Worm (Caenorhabditis elegans) whole organism, L4 larva: ENCODE data around the gene flp-27.

ENCODE experiments used
- F37D6.2 ChIP-seq: sonication (generic microtip); optimal IDR thresholded peaks from 2 replicates; lab custom pipeline; 2016; ENCODE audit warnings: mild to moderate bottlenecking, missing genetic modification characterization, missing compliant biosample characterization
- T26A8.4 ChIP-seq: fragments of 200-800 bp; sonication (Bioruptor generic); IDR thresholded peaks from 2 replicates; pipeline ENCODE4 v1.3.6; 2022; ENCODE audit warnings: missing genetic modification characterization, missing compliant biosample characterization
- Y48G9A.11 ChIP-seq: fragments of 200-800 bp; sonication (Bioruptor generic); IDR thresholded peaks from 2 replicates; pipeline ENCODE4 v1.3.6; 2022; ENCODE audit warnings: missing genetic modification reagents, missing genetic modification characterization, missing compliant biosample characterization
- Y5F2A.4 ChIP-seq: fragments of 200-800 bp; sonication (Bioruptor generic); optimal IDR thresholded peaks from 2 replicates; lab custom pipeline; 2018; ENCODE audit warnings: mild to moderate bottlenecking, missing genetic modification characterization, missing compliant biosample characterization
- aha-1 ChIP-seq: fragments of 150-350 bp; peaks from one replicate; lab custom pipeline; 2014; ENCODE audit warnings: missing biosample characterization, missing genetic modification characterization
- ceh-62 ChIP-seq: sonication (generic microtip); optimal IDR thresholded peaks from 2 replicates; lab custom pipeline; 2017; ENCODE audit warnings: missing biosample characterization, missing genetic modification characterization
- ceh-82 ChIP-seq: sonication (generic microtip); optimal IDR thresholded peaks from 2 replicates; lab custom pipeline; 2017; ENCODE audit warnings: missing biosample characterization, missing genetic modification characterization
- cey-2 ChIP-seq: sonication (generic microtip); optimal IDR thresholded peaks from 3 replicates; lab custom pipeline; 2017; ENCODE audit warnings: missing genetic modification characterization, mild to moderate bottlenecking, missing compliant biosample characterization, antibody characterized with exemption, borderline replicate concordance; ENCODE audit not compliant: insufficient read depth
- ctbp-1 ChIP-seq: fragments of 200-800 bp; sonication (Bioruptor generic); IDR thresholded peaks from 2 replicates; pipeline ENCODE4 v1.3.6; 2022; ENCODE audit warnings: missing genetic modification reagents, missing genetic modification characterization, missing compliant biosample characterization
- daf-19 ChIP-seq: fragments of 200-800 bp; sonication (Bioruptor generic); conservative IDR thresholded peaks from 2 replicates; pipeline ENCODE4 v1.3.6; 2022; ENCODE audit warnings: missing genetic modification characterization, missing compliant biosample characterization
- dmd-6 ChIP-seq: fragments of 200-800 bp; sonication (Bioruptor generic); IDR thresholded peaks from 2 replicates; pipeline ENCODE4 v1.3.6; 2022; ENCODE audit warnings: missing genetic modification reagents, missing genetic modification characterization, missing compliant biosample characterization
- dmd-8 ChIP-seq: fragments of 200-800 bp; sonication (Bioruptor generic); IDR thresholded peaks from 2 replicates; pipeline ENCODE4 v1.3.6; 2022; ENCODE audit warnings: missing genetic modification characterization, missing compliant biosample characterization
- duxl-1 ChIP-seq: sonication (generic microtip); optimal IDR thresholded peaks from 2 replicates; lab custom pipeline; 2016; ENCODE audit warnings: mild to moderate bottlenecking, missing genetic modification characterization, moderate library complexity, missing compliant biosample characterization; ENCODE audit not compliant: poor library complexity
- egl-43 ChIP-seq: fragments of 200-800 bp; sonication (Bioruptor generic); IDR thresholded peaks from 2 replicates; pipeline ENCODE4 v1.3.6; 2022; ENCODE audit warnings: missing genetic modification reagents, missing genetic modification characterization, missing compliant biosample characterization
- fkh-10 ChIP-seq: fragments of 150-350 bp; optimal IDR thresholded peaks from 2 replicates; lab custom pipeline; 2014; ENCODE audit warnings: missing biosample characterization, missing genetic modification reagents, missing genetic modification characterization
- fos-1 ChIP-seq: fragments of 150-350 bp; optimal IDR thresholded peaks from 2 replicates; lab custom pipeline; 2014; ENCODE audit warnings: missing biosample characterization, missing genetic modification characterization
- hlh-30 ChIP-seq: sonication (generic microtip); optimal IDR thresholded peaks from 2 replicates; lab custom pipeline; 2017; ENCODE audit warnings: antibody characterized with exemption, mild to moderate bottlenecking, missing genetic modification characterization, missing compliant biosample characterization; ENCODE audit not compliant: insufficient read depth
- hmg-1.1 ChIP-seq: fragments of 200-800 bp; sonication (Bioruptor generic); IDR thresholded peaks from 2 replicates; pipeline ENCODE4 v1.3.6; 2022; ENCODE audit warnings: missing genetic modification reagents, missing genetic modification characterization, missing compliant biosample characterization
- jun-1 ChIP-seq: fragments of 150-350 bp; optimal IDR thresholded peaks from 2 replicates; lab custom pipeline; 2014; ENCODE audit warnings: missing biosample characterization, missing genetic modification reagents, missing genetic modification characterization
- lim-7 ChIP-seq: fragments of 200-800 bp; sonication (Bioruptor generic); IDR thresholded peaks from 2 replicates; pipeline ENCODE4 v1.3.6; 2022; ENCODE audit warnings: missing genetic modification characterization, missing compliant biosample characterization
- lin-13 ChIP-seq: fragments of 150-350 bp; optimal IDR thresholded peaks from 2 replicates; lab custom pipeline; 2014; ENCODE audit warnings: missing biosample characterization, missing genetic modification reagents, missing genetic modification characterization
- lir-3 ChIP-seq: sonication (generic microtip); optimal IDR thresholded peaks from 2 replicates; lab custom pipeline; 2016; ENCODE audit warnings: mild to moderate bottlenecking, missing genetic modification characterization, missing compliant biosample characterization
- mep-1 ChIP-seq: fragments of 150-350 bp; sonication (generic microtip); optimal IDR thresholded peaks from 3 replicates; lab custom pipeline; 2014; ENCODE audit warnings: missing biosample characterization, missing genetic modification characterization
- mxl-3 ChIP-seq: fragments of 200-800 bp; sonication (Bioruptor generic); optimal IDR thresholded peaks from 2 replicates; lab custom pipeline; 2018; ENCODE audit warnings: mild to moderate bottlenecking, missing genetic modification characterization, missing compliant biosample characterization
- nhr-11 ChIP-seq: fragments of 150-350 bp; optimal IDR thresholded peaks from 2 replicates; lab custom pipeline; 2014; ENCODE audit warnings: missing biosample characterization, missing genetic modification characterization
- nhr-111 ChIP-seq: fragments of 200-800 bp; sonication (Bioruptor generic); optimal IDR thresholded peaks from 2 replicates; lab custom pipeline; 2018; ENCODE audit warnings: mild to moderate bottlenecking, missing genetic modification characterization, missing compliant biosample characterization
- nhr-28 ChIP-seq: fragments of 150-350 bp; optimal IDR thresholded peaks from 2 replicates; lab custom pipeline; 2014; ENCODE audit warnings: missing biosample characterization, missing genetic modification characterization
- nhr-42 ChIP-seq: fragments of 200-800 bp; sonication (Bioruptor generic); IDR thresholded peaks from 2 replicates; pipeline ENCODE4 v1.3.6; 2022; ENCODE audit warnings: missing genetic modification characterization, missing compliant biosample characterization
- pha-4 ChIP-seq, 2 experiments: fragments of 150-350 bp in 1 of 2; fragments of 200-800 bp in 1 of 2; sonication (Bioruptor generic) in 1 of 2; IDR thresholded peaks in 1 of 2; optimal IDR thresholded peaks in 1 of 2; 2 replicates each; pipeline versions ENCODE4 v1.3.6 to Lab custom; 2014 to 2022; ENCODE audit warnings: missing genetic modification characterization in 2 of 2, missing genetic modification reagents in 2 of 2, missing biosample characterization in 1 of 2, missing compliant biosample characterization in 1 of 2
- php-3 ChIP-seq: fragments of 200-800 bp; sonication (Bioruptor generic); IDR thresholded peaks from 2 replicates; pipeline ENCODE4 v1.3.6; 2022; ENCODE audit warnings: missing genetic modification reagents, missing genetic modification characterization, missing compliant biosample characterization
- pqm-1 ChIP-seq: sonication (generic microtip); optimal IDR thresholded peaks from 2 replicates; lab custom pipeline; 2017; ENCODE audit warnings: missing biosample characterization, missing genetic modification characterization
- rbr-2 ChIP-seq: sonication (generic microtip); optimal IDR thresholded peaks from 2 replicates; lab custom pipeline; 2016; ENCODE audit warnings: missing genotype, missing genetic modification characterization, missing compliant biosample characterization
- saeg-2 ChIP-seq: fragments of 200-800 bp; sonication (Bioruptor generic); IDR thresholded peaks from 2 replicates; pipeline ENCODE4 v1.3.6; 2022; ENCODE audit warnings: missing genetic modification reagents, missing genetic modification characterization, missing compliant biosample characterization
- sdz-12 ChIP-seq: fragments of 200-800 bp; sonication (Bioruptor generic); optimal IDR thresholded peaks from 2 replicates; lab custom pipeline; 2018; ENCODE audit warnings: mild to moderate bottlenecking, missing genetic modification characterization, missing compliant biosample characterization
- snpc-1.2 ChIP-seq: fragments of 200-800 bp; sonication (Bioruptor generic); IDR thresholded peaks from 2 replicates; pipeline ENCODE4 v1.3.6; 2022; ENCODE audit warnings: missing genetic modification reagents, missing genetic modification characterization, missing compliant biosample characterization
- spr-3 ChIP-seq: fragments of 200-800 bp; sonication (Bioruptor generic); optimal IDR thresholded peaks from 2 replicates; lab custom pipeline; 2018; ENCODE audit warnings: mild to moderate bottlenecking, missing genetic modification characterization, missing compliant biosample characterization
- tag-97 ChIP-seq: fragments of 200-800 bp; sonication (Bioruptor generic); IDR thresholded peaks from 2 replicates; pipeline ENCODE4 v1.3.6; 2022; ENCODE audit warnings: missing genetic modification characterization, missing compliant biosample characterization
- vab-7 ChIP-seq: fragments of 200-800 bp; sonication (Bioruptor generic); IDR thresholded peaks from 2 replicates; pipeline ENCODE4 v1.3.6; 2022; ENCODE audit warnings: missing genetic modification reagents, missing genetic modification characterization, missing compliant biosample characterization
- zag-1 ChIP-seq: fragments of 150-350 bp; optimal IDR thresholded peaks from 2 replicates; lab custom pipeline; 2014; ENCODE audit warnings: missing biosample characterization, missing genetic modification characterization
- zip-2 ChIP-seq: fragments of 150-350 bp; optimal IDR thresholded peaks from 2 replicates; lab custom pipeline; 2014; ENCODE audit warnings: missing biosample characterization, missing genetic modification characterization
- ztf-11 ChIP-seq: fragments of 150-350 bp; optimal IDR thresholded peaks from 2 replicates; lab custom pipeline; 2014; ENCODE audit warnings: missing biosample characterization, missing genetic modification characterization
- ztf-7 ChIP-seq: fragments of 150-350 bp; optimal IDR thresholded peaks from 2 replicates; lab custom pipeline; 2014; ENCODE audit warnings: missing biosample characterization, missing genetic modification characterization

flp-27 gene

DNA sequence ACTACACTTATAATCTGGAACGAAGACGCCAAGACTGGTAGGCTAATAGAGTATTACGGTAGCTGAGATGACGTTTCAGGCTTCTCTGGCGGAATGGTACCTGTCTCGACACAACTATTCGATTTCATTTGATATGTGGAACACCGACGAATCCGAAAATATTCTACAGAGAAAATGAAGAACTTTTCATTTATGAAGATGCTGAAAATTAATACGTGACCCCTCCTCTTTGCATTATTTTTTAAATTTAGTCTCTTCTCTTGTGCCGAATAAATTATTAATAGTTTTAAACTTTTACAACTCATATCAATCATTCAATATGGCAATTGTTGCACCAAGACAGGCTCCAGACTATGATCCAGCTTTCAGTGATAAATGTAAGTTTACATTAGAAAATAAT, 14.8 kb upstream of the flp-27 start, which contains the start of gene C25H3.16:
Gene C25H3.16 (plus strand): TSS at position 301 of the 400 bp plus-strand sequence.
- TF ChIP-seq Y5F2A.4 (GFP tag; lab: Kevin White, UChicago), result no peak
- TF ChIP-seq dmd-6 (GFP tag; lab: Robert Waterston, UW), result no peak
- TF ChIP-seq ceh-62 (tag; lab: Kevin White, UChicago), result no peak
- TF ChIP-seq pqm-1 (tag; lab: Kevin White, UChicago), result no peak
- TF ChIP-seq fos-1 (tag; lab: Kevin White, UChicago), result no peak
- no peak for TF ChIP-seq hlh-30 (tag; lab: Kevin White, UChicago)
- no peak for TF ChIP-seq snpc-1.2 (GFP tag; lab: Robert Waterston, UW)
- no peak for TF ChIP-seq dmd-8
- no peak for TF ChIP-seq php-3 (GFP tag; lab: Robert Waterston, UW)
- no peak for TF ChIP-seq saeg-2
- TF ChIP-seq T26A8.4 (GFP tag; lab: Robert Waterston, UW), result no peak
- no peak for TF ChIP-seq lim-7
- TF ChIP-seq, all 104 proteins: peak for 0

DNA sequence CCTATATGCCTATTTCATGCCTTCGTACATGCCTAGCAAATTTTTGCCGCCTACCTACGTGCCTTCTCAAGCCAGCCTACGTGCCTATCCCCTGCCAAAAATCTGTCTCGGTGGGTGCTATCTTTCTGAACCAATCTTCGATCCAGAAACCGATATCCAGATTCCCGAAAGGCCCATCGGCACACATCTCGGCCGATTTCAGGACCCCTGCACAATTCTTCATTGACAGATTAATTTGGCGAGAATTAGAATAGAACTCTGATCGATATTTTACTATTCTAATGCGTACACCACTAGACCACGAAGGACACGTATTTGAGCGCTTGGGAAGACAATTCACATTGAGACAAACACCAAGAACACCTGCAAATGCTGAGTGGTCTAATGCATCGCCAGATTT, 13.3 kb upstream of the flp-27 start:
- TF ChIP-seq ctbp-1, result no peak
- no peak for TF ChIP-seq zip-2
- no peak for TF ChIP-seq vab-7
- no peak for TF ChIP-seq pha-4 (GFP tag; IDR thresholded peaks at IDR 0.05; lab: Robert Waterston, UW)
- no peak for TF ChIP-seq pha-4 (tag; optimal IDR thresholded peaks at IDR 0.05; lab: Kevin White, UChicago)
- TF ChIP-seq nhr-28 (tag; lab: Kevin White, UChicago), result no peak
- TF ChIP-seq nhr-11 (tag; lab: Kevin White, UChicago), result no peak
- TF ChIP-seq daf-19 (GFP tag; lab: Robert Waterston, UW), result no peak
- no peak for TF ChIP-seq jun-1 (tag; lab: Kevin White, UChicago)
- no peak for TF ChIP-seq egl-43
- no peak for TF ChIP-seq hmg-1.1 (GFP tag; lab: Robert Waterston, UW)
- TF ChIP-seq zag-1 (tag; lab: Kevin White, UChicago), result no peak
- no peak for TF ChIP-seq mxl-3 (GFP tag; lab: Kevin White, UChicago)
- no peak for TF ChIP-seq sdz-12
- TF ChIP-seq T26A8.4 (GFP tag; lab: Robert Waterston, UW), result no peak
- TF ChIP-seq, all 104 proteins: peak for 0

DNA sequence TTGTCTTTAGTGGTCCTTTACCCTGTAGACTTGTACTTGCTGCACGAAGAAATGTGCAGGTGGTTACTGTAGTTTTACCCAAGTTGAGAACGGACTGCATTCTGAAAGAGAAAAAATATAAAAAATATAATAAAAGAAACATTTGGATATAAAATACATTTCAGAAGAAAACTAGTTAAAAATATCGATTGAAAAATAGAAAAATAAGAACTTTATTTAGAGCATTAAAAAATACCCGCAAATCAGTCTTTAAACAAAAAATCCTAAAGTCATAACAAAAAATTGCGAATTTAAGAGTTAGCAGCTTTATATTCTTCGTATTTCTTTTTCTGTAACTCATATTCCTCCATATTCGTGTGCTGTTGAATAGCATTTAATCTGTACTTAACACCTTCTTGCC, 12.0 kb upstream of the flp-27 start, which contains the start of gene C25H3.7:
Gene C25H3.7 (minus strand): TSS at position 101 of the 400 bp plus-strand sequence.
- TF ChIP-seq F37D6.2, result no peak
- TF ChIP-seq nhr-42 (GFP tag; lab: Robert Waterston, UW), result no peak
- TF ChIP-seq vab-7, result no peak
- TF ChIP-seq ceh-82 (tag; lab: Kevin White, UChicago), result no peak
- TF ChIP-seq spr-3 (GFP tag; lab: Kevin White, UChicago), result no peak
- no peak for TF ChIP-seq cey-2
- peak; percentile 50 for TF ChIP-seq aha-1 (tag; lab: Kevin White, UChicago)
- no peak for TF ChIP-seq hlh-30 (tag; lab: Kevin White, UChicago)

DNA sequence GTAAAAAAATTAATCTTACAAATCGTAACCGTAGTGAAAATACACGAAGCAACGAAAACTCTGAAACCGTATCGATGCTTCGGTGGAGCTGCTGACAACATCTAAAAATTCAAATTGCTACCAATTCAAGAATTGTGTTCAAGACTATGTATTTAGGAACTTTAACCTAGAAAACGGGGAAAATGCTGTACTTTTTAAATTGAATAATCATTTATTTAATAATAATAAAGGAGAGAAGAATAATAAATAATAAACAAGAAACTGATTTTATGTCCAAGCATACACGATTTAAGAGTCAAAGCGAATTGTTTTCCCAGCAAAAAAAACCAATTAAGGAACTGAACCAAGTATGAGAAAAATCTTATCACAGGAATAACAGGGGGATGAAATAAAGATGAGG, 11.2 kb upstream of the flp-27 start, which contains the start of gene C25H3.17:
Gene C25H3.17 (minus strand): TSS at position 101 of the 400 bp plus-strand sequence.
- TF ChIP-seq tag-97 (GFP tag; lab: Robert Waterston, UW), result no peak
- TF ChIP-seq lir-3 (tag; lab: Kevin White, UChicago), result no peak
- TF ChIP-seq aha-1 (tag; lab: Kevin White, UChicago), result no peak
- no peak for TF ChIP-seq ceh-82 (tag; lab: Kevin White, UChicago)
- no peak for TF ChIP-seq ztf-11 (tag; lab: Kevin White, UChicago)
- no peak for TF ChIP-seq php-3 (GFP tag; lab: Robert Waterston, UW)
- TF ChIP-seq nhr-111, result no peak
- no peak for TF ChIP-seq mep-1 (tag; lab: Kevin White, UChicago)
- no peak for TF ChIP-seq lin-13 (GFP tag; lab: Kevin White, UChicago)
- no peak for TF ChIP-seq rbr-2 (tag; lab: Kevin White, UChicago)
- TF ChIP-seq Y48G9A.11 (GFP tag; lab: Robert Waterston, UW), result no peak
- no peak for TF ChIP-seq spr-3 (GFP tag; lab: Kevin White, UChicago)
- TF ChIP-seq fkh-10 (GFP tag; lab: Kevin White, UChicago), result no peak
- TF ChIP-seq duxl-1, result no peak
- TF ChIP-seq ztf-7 (tag; lab: Kevin White, UChicago), result no peak
- TF ChIP-seq, all 104 proteins: peak for 0
